Fruit fly (Drosophila melanogaster) whole organism, pupa: ENCODE data around the gene nullo.

ENCODE experiments used
- CG10348 ChIP-seq: fragments of 200-800 bp; sonication (Bioruptor generic); IDR thresholded peaks from 2 replicates; pipeline ENCODE4 v1.3.6; 2022; ENCODE audit warnings: missing biosample characterization, missing genetic modification characterization
- CG12605 ChIP-seq: fragments of 200-800 bp; sonication (Bioruptor generic); IDR thresholded peaks from 2 replicates; pipeline ENCODE4 v1.3.6; 2022; ENCODE audit warnings: missing biosample characterization, missing genetic modification characterization
- CG13204 ChIP-seq: fragments of 200-800 bp; sonication (Bioruptor generic); optimal IDR thresholded peaks from 2 replicates; lab custom pipeline; 2018; ENCODE audit warnings: missing biosample characterization, mild to moderate bottlenecking, missing genetic modification characterization, moderate library complexity
- CG14655 ChIP-seq: fragments of 200-800 bp; sonication (Bioruptor generic); optimal IDR thresholded peaks from 3 replicates; lab custom pipeline; 2017; ENCODE audit warnings: mild to moderate bottlenecking, missing biosample characterization, missing genetic modification reagents, missing genetic modification characterization
- CG15710 ChIP-seq: fragments of 200-800 bp; sonication (Bioruptor generic); optimal IDR thresholded peaks from 2 replicates; lab custom pipeline; 2018; ENCODE audit warnings: missing biosample characterization, mild to moderate bottlenecking, missing genetic modification characterization, moderate library complexity
- CG17806 ChIP-seq: fragments of 200-800 bp; sonication (Bioruptor generic); optimal IDR thresholded peaks from 2 replicates; lab custom pipeline; 2018; ENCODE audit warnings: missing biosample characterization, mild to moderate bottlenecking, missing genetic modification characterization, moderate library complexity
- CG32121 ChIP-seq: fragments of 200-800 bp; sonication (Bioruptor generic); IDR thresholded peaks from 2 replicates; pipeline ENCODE4 v1.3.6; 2022; ENCODE audit warnings: missing biosample characterization, missing genetic modification characterization
- CG34367 ChIP-seq: fragments of 200-800 bp; sonication (Bioruptor generic); optimal IDR thresholded peaks from 2 replicates; lab custom pipeline; 2018; ENCODE audit warnings: missing biosample characterization, mild to moderate bottlenecking, missing genetic modification characterization
- CG4496 ChIP-seq: fragments of 200-800 bp; sonication (Bioruptor generic); IDR thresholded peaks from 3 replicates; pipeline ENCODE4 v1.3.6; 2022; ENCODE audit warnings: missing biosample characterization, missing genetic modification characterization
- CG8159 ChIP-seq: fragments of 200-800 bp; sonication (Bioruptor generic); optimal IDR thresholded peaks from 3 replicates; lab custom pipeline; 2018; ENCODE audit warnings: missing biosample characterization, mild to moderate bottlenecking, missing genetic modification characterization, moderate library complexity
- CG8301 ChIP-seq: fragments of 200-800 bp; sonication (Bioruptor generic); optimal IDR thresholded peaks from 2 replicates; lab custom pipeline; 2018; ENCODE audit warnings: missing biosample characterization, mild to moderate bottlenecking, missing genetic modification characterization
- CG9948 ChIP-seq: fragments of 200-800 bp; sonication (Bioruptor generic); optimal IDR thresholded peaks from 2 replicates; lab custom pipeline; 2018; ENCODE audit warnings: missing biosample characterization, mild to moderate bottlenecking, missing genetic modification characterization, moderate library complexity
- D1 ChIP-seq: fragments of 200-800 bp; sonication (Bioruptor generic); optimal IDR thresholded peaks from 2 replicates; lab custom pipeline; 2018; ENCODE audit warnings: missing biosample characterization, mild to moderate bottlenecking, missing genetic modification characterization, moderate library complexity
- EcR ChIP-seq: fragments of 200-800 bp; sonication (Bioruptor generic); optimal IDR thresholded peaks from 3 replicates; lab custom pipeline; 2019; ENCODE audit warnings: missing biosample characterization, missing genetic modification characterization, mild to moderate bottlenecking, moderate library complexity, missing genetic modification reagents
- Ets98B ChIP-seq: fragments of 200-800 bp; sonication (Bioruptor generic); IDR thresholded peaks from 2 replicates; pipeline ENCODE4 v1.3.6; 2022; ENCODE audit warnings: missing biosample characterization, missing genetic modification characterization
- Pif1A ChIP-seq: fragments of 200-800 bp; sonication (Bioruptor generic); optimal IDR thresholded peaks from 3 replicates; lab custom pipeline; 2016; ENCODE audit warnings: missing biosample characterization, missing genetic modification characterization
- Pif1B ChIP-seq: fragments of 200-800 bp; sonication (Bioruptor generic); optimal IDR thresholded peaks from 3 replicates; lab custom pipeline; 2016; ENCODE audit warnings: missing biosample characterization, missing genetic modification characterization
- Snoo ChIP-seq: fragments of 200-800 bp; sonication (Bioruptor generic); optimal IDR thresholded peaks from 3 replicates; lab custom pipeline; 2017; ENCODE audit warnings: missing biosample characterization, mild to moderate bottlenecking, missing genetic modification characterization, inconsistent platforms
- fd96Ca ChIP-seq: fragments of 200-800 bp; sonication (Bioruptor generic); IDR thresholded peaks from 3 replicates; pipeline ENCODE4 v1.3.6; 2022; ENCODE audit warnings: missing biosample characterization, missing genetic modification characterization
- gl ChIP-seq: fragments of 200-800 bp; sonication (Bioruptor generic); optimal IDR thresholded peaks from 2 replicates; lab custom pipeline; 2018; ENCODE audit warnings: missing biosample characterization, mild to moderate bottlenecking, missing genetic modification characterization
- rn ChIP-seq: fragments of 200-800 bp; sonication (Bioruptor generic); IDR thresholded peaks from 2 replicates; pipeline ENCODE4 v1.3.6; 2022; ENCODE audit warnings: missing biosample characterization, missing genetic modification characterization

The nullo gene

DNA sequence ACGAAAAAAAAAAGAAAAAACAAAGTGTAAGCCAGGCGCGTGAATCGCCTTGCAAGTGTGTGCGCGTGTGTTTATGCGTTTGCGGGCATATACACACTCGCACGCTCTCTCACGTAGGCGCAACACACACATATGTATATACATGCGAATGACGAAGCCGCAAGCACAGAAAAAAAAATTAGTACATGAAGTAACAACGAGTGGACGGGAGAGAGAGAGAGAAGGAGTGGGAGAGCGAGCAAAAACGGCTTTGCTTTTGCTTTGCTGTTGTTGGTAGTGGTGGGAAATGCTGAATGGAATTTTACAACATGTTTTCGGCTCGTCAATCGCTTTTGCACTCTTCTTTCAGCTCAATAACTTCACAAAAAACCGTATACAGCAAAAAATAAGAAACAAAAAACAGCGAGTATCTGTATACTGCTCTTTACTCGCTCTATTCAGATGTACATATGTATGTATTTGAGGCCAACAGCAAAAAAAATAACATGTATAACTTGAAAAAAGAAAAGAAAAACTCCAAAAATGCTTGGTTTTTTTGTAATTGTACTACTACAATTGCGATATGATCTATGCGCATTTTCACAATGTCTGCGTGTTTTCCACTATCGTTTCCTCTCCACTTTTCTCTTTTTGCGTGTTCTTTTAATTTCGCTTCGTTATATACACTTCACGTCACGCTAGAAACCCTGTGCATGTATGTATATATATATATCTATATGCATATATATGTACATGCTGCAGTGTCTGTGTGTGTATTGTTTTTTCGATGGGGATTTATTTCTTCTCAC, 48.0 kb downstream of the nullo start:
- TF ChIP-seq Pif1A (peak; percentile 36), CG14655 (GFP tag; lab: Kevin White, UChicago) (peak; percentile 63), CG32121 (GFP tag; lab: Robert Waterston, UW) (peak; percentile 9; the same call in 1 of the 2 replicates), CG8159 (tag; lab: Kevin White, UChicago) (peak; percentile 48), CG13204 (GFP tag; lab: Kevin White, UChicago) (peak; percentile 24), D1 (tag; lab: Kevin White, UChicago) (no peak), Ets98B (peak; percentile 8; the same call in 1 of the 2 replicates), fd96Ca (GFP tag; lab: Robert Waterston, UW) (peak; percentile 57), CG4496 (GFP tag; lab: Robert Waterston, UW) (peak; percentile 75; the same call in 2 of the 3 replicates), CG17806 (tag; lab: Kevin White, UChicago) (peak; percentile 6), CG34367 (tag; lab: Kevin White, UChicago) (peak; percentile 49), rn (GFP tag; lab: Robert Waterston, UW) (no peak; the same call in 1 of the 2 replicates), CG9948 (tag; lab: Kevin White, UChicago) (peak; percentile 19), CG10348 (no peak), CG8301 (peak; percentile 24), CG12605 (GFP tag; lab: Robert Waterston, UW) (peak; percentile 69), gl (peak; percentile 30), Snoo (tag; lab: Kevin White, UChicago) (no peak), EcR (no peak), Pif1B (GFP tag; lab: Kevin White, UChicago) (peak; percentile 24), CG15710 (tag; lab: Kevin White, UChicago) (peak; percentile 22)

DNA sequence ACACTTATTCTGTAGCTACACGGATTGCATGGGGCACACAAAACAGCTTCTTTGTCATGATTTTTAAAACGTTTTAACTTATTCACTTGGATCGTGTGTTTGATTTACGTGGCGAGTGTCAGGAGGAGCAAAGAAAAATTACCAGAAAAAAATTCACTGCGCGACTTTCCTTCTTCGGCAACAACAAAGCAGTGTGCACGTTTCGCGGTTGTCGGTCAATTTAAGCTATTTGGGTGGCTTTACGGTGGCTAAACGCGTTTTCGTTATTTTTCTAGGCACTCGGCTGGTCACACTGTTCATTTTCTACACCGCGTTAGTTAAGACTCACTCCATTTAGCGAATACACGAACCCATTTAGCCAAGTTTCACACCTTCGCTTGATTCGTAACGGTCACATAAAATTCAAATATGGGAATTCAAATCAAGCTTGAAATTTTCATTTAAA, 48.6 kb downstream of the nullo start, which contains the start of gene Sxl:
Sxl (minus strand) TSS at position 195 of the 445 bp plus-strand sequence.
- TF ChIP-seq EcR (peak; percentile 23), Ets98B (peak; percentile 4; the same call in 1 of the 2 replicates), CG32121 (GFP tag; lab: Robert Waterston, UW) (no peak)
